Fruit fly (Drosophila melanogaster) whole organism: ENCODE measurements around the gene CG18417.

Source experiments
- psq ChIP-seq: fragments of >200 bp; optimal IDR thresholded peaks from 2 replicates; lab custom pipeline; 2017
- usp ChIP-seq: fragments of >200 bp; optimal IDR thresholded peaks from 2 replicates; lab custom pipeline; 2017; ENCODE audit warnings: missing biosample characterization, missing genetic modification characterization, mixed read lengths

DNA sequence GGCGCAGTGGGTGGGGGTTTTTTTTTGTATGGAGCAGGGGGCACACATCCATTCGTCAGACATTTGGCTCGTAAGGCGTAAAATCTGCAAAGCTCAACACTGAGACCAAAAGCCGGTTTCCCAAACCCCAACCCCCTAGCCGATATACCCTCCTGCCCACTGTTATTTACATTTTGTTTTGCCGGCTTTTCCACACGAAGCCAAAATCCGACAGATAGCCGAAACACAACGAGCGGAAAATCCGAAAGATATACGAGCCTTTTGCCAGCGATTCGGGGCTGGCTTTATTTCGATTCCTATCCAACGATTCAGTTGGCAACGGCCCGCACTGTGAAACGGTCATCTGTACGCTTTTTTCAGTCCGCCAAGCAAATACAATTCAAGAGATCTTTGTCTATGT, 23.6 kb downstream of the CG18417 start, which contains the start of gene CG42458:
- TF ChIP-seq psq (lab: Kevin White, UChicago) (no peak), usp (GFP tag; lab: Kevin White, UChicago) (no peak)
